Worm (Caenorhabditis elegans) whole organism, young adult: Measurements from ENCODE around the gene wrb-1.

Source experiments
- D2030.7 ChIP-seq: fragments of 200-800 bp; sonication (Bioruptor generic); IDR thresholded peaks from 2 replicates; pipeline ENCODE4 v1.3.6; 2022; ENCODE audit warnings: missing genetic modification reagents, missing genetic modification characterization, missing compliant biosample characterization
- F23B12.7 ChIP-seq: sonication (generic microtip); optimal IDR thresholded peaks from 2 replicates; lab custom pipeline; 2017; ENCODE audit warnings: missing genetic modification characterization, mild to moderate bottlenecking, missing compliant biosample characterization, antibody characterized with exemption, moderate library complexity; ENCODE audit not compliant: insufficient read depth
- F37B4.10 ChIP-seq: fragments of 200-800 bp; sonication (Bioruptor generic); IDR thresholded peaks from 2 replicates; pipeline ENCODE4 v1.3.6; 2022; ENCODE audit warnings: missing genetic modification characterization, missing compliant biosample characterization
- F39B2.1 ChIP-seq: fragments of 200-800 bp; sonication (Bioruptor generic); IDR thresholded peaks from 2 replicates; pipeline ENCODE4 v1.3.6; 2022; ENCODE audit warnings: missing genetic modification reagents, missing genetic modification characterization, missing compliant biosample characterization
- F52B5.7 ChIP-seq: sonication (generic microtip); optimal IDR thresholded peaks from 2 replicates; lab custom pipeline; 2016; ENCODE audit warnings: mild to moderate bottlenecking, missing genetic modification characterization, missing compliant biosample characterization
- K12H6.12 ChIP-seq: fragments of 200-800 bp; sonication (Bioruptor generic); optimal IDR thresholded peaks from 2 replicates; lab custom pipeline; 2018; ENCODE audit warnings: mild to moderate bottlenecking, missing genetic modification characterization, missing compliant biosample characterization
- T07F8.4 ChIP-seq: sonication (generic microtip); optimal IDR thresholded peaks from 2 replicates; lab custom pipeline; 2016; ENCODE audit warnings: mild to moderate bottlenecking, missing genetic modification characterization, moderate library complexity, missing compliant biosample characterization
- T26A5.8 ChIP-seq: sonication (generic microtip); optimal IDR thresholded peaks from 2 replicates; lab custom pipeline; 2016; ENCODE audit warnings: missing genetic modification characterization, missing compliant biosample characterization
- attf-6 ChIP-seq: fragments of 200-800 bp; sonication (Bioruptor generic); IDR thresholded peaks from 2 replicates; pipeline ENCODE4 v1.3.6; 2022; ENCODE audit warnings: missing genetic modification reagents, missing genetic modification characterization, missing compliant biosample characterization
- ccch-3 ChIP-seq: fragments of 200-800 bp; sonication (Bioruptor generic); optimal IDR thresholded peaks from 2 replicates; lab custom pipeline; 2018; ENCODE audit warnings: mild to moderate bottlenecking, missing genetic modification characterization, missing compliant biosample characterization
- ceh-27 ChIP-seq: fragments of 200-800 bp; sonication (Bioruptor generic); optimal IDR thresholded peaks from 2 replicates; lab custom pipeline; 2018; ENCODE audit warnings: mild to moderate bottlenecking, missing genetic modification characterization, moderate library complexity, missing compliant biosample characterization
- ceh-40 ChIP-seq: fragments of 200-800 bp; sonication (Bioruptor generic); IDR thresholded peaks from 2 replicates; pipeline ENCODE4 v1.3.6; 2022; ENCODE audit warnings: missing genetic modification characterization, missing compliant biosample characterization
- egl-44 ChIP-seq: fragments of 200-800 bp; sonication (Bioruptor generic); IDR thresholded peaks from 2 replicates; pipeline ENCODE4 v1.3.6; 2022; ENCODE audit warnings: missing genetic modification reagents, missing genetic modification characterization, missing compliant biosample characterization
- ets-4 ChIP-seq: fragments of 200-800 bp; sonication (Bioruptor generic); optimal IDR thresholded peaks from 2 replicates; lab custom pipeline; 2018; ENCODE audit warnings: mild to moderate bottlenecking, missing genetic modification characterization, missing compliant biosample characterization
- hlh-26 ChIP-seq: fragments of 200-800 bp; sonication (Bioruptor generic); conservative IDR thresholded peaks from 2 replicates; pipeline ENCODE4 v1.3.6; 2022; ENCODE audit warnings: missing genetic modification reagents, missing genetic modification characterization, missing compliant biosample characterization
- hmg-1.2 ChIP-seq: fragments of 200-800 bp; sonication (Bioruptor generic); IDR thresholded peaks from 2 replicates; pipeline ENCODE4 v1.3.6; 2022; ENCODE audit warnings: missing genetic modification reagents, missing genetic modification characterization, missing compliant biosample characterization
- hsf-1 ChIP-seq: fragments of 200-800 bp; sonication (Bioruptor generic); IDR thresholded peaks from 2 replicates; pipeline ENCODE4 v1.3.6; 2022; ENCODE audit warnings: missing genetic modification reagents, missing genetic modification characterization, missing compliant biosample characterization
- let-526 ChIP-seq: fragments of 200-800 bp; sonication (Bioruptor generic); IDR thresholded peaks from 2 replicates; pipeline ENCODE4 v1.3.6; 2022; ENCODE audit warnings: missing genetic modification reagents, missing genetic modification characterization, missing compliant biosample characterization
- lin-35 ChIP-seq, 3 experiments: fragments of 150-350 bp in 2 of 3; sonication (generic microtip) in 1 of 3; optimal IDR thresholded peaks; 2 replicates each; lab custom pipeline; 2014 to 2018; ENCODE audit warnings: missing biosample characterization in 3 of 3, missing genetic modification characterization in 3 of 3, missing genetic modification reagents in 3 of 3
- lin-54 ChIP-seq: fragments of 200-800 bp; sonication (Bioruptor generic); optimal IDR thresholded peaks from 2 replicates; lab custom pipeline; 2018; ENCODE audit warnings: mild to moderate bottlenecking, missing genetic modification characterization, missing compliant biosample characterization
- madf-10 ChIP-seq: sonication (generic microtip); optimal IDR thresholded peaks from 2 replicates; lab custom pipeline; 2016; ENCODE audit warnings: mild to moderate bottlenecking, missing genetic modification characterization, missing compliant biosample characterization
- madf-3 ChIP-seq: fragments of 200-800 bp; sonication (Bioruptor generic); IDR thresholded peaks from 2 replicates; pipeline ENCODE4 v1.3.6; 2022; ENCODE audit warnings: missing genetic modification reagents, missing genetic modification characterization, missing compliant biosample characterization
- madf-6 ChIP-seq: fragments of 200-800 bp; sonication (Bioruptor generic); IDR thresholded peaks from 2 replicates; pipeline ENCODE4 v1.3.6; 2022; ENCODE audit warnings: missing genetic modification reagents, missing genetic modification characterization, missing compliant biosample characterization
- nhr-80 ChIP-seq: sonication (generic microtip); optimal IDR thresholded peaks from 2 replicates; lab custom pipeline; 2016; ENCODE audit warnings: missing genetic modification characterization, missing compliant biosample characterization
- snpc-1.3 ChIP-seq: sonication (generic microtip); optimal IDR thresholded peaks from 2 replicates; lab custom pipeline; 2017; ENCODE audit warnings: missing genetic modification characterization, mild to moderate bottlenecking, missing compliant biosample characterization, antibody characterized with exemption, moderate library complexity, missing genotype, missing genetic modification reagents; ENCODE audit not compliant: insufficient read depth
- sptf-2 ChIP-seq: fragments of 200-800 bp; sonication (Bioruptor generic); optimal IDR thresholded peaks from 2 replicates; lab custom pipeline; 2018; ENCODE audit warnings: mild to moderate bottlenecking, missing genetic modification characterization, missing compliant biosample characterization
- unc-62 ChIP-seq: fragments of 150-350 bp; optimal IDR thresholded peaks from 2 replicates; lab custom pipeline; 2014; ENCODE audit warnings: missing biosample characterization, missing genetic modification reagents, missing genetic modification characterization
- zfh-2 ChIP-seq: fragments of 200-800 bp; sonication (Bioruptor generic); conservative IDR thresholded peaks from 2 replicates; pipeline ENCODE4 v1.3.6; 2022; ENCODE audit warnings: missing genetic modification reagents, missing genetic modification characterization, missing compliant biosample characterization
- ztf-25 ChIP-seq: fragments of 200-800 bp; sonication (Bioruptor generic); IDR thresholded peaks from 2 replicates; pipeline ENCODE4 v1.3.6; 2022; ENCODE audit warnings: missing genetic modification reagents, missing genetic modification characterization, missing compliant biosample characterization
- ztf-26 ChIP-seq: sonication (generic microtip); optimal IDR thresholded peaks from 2 replicates; lab custom pipeline; 2017; ENCODE audit warnings: missing genetic modification characterization, missing compliant biosample characterization
- ztf-3 ChIP-seq: fragments of 200-800 bp; sonication (Bioruptor generic); optimal IDR thresholded peaks from 2 replicates; lab custom pipeline; 2018; ENCODE audit warnings: mild to moderate bottlenecking, missing genetic modification characterization, missing compliant biosample characterization

wrb-1 gene

ce11 chrV:1160716-1161115 lies 35.2 kb upstream of the wrb-1 start:
- TF ChIP-seq egl-44 (no peak), ztf-3 (GFP tag; lab: Kevin White, UChicago) (no peak), F37B4.10 (no peak), hsf-1 (no peak), D2030.7 (GFP tag; lab: Robert Waterston, UW) (no peak), ccch-3 (GFP tag; lab: Kevin White, UChicago) (no peak), ceh-27 (GFP tag; lab: Kevin White, UChicago) (no peak)
- TF ChIP-seq, all 124 proteins: peak for 0

ce11 chrV:1164196-1164691 lies 31.6 kb upstream of the wrb-1 start, which contains the start of gene T21H3.5:
T21H3.5 (minus strand) TSS chrV:1164293.
- 0 out of 2 replicates have a peak, but pooled peaks have one; percentile 22 for TF ChIP-seq zfh-2 (GFP tag; lab: Robert Waterston, UW)
- TF ChIP-seq K12H6.12 (tag; lab: Kevin White, UChicago): no peak

ce11 chrV:1165090-1165761 lies 30.6 kb upstream of the wrb-1 start, which contains the start of gene ptr-16:
ptr-16 (plus strand) TSS chrV:1165711.
- TF ChIP-seq T26A5.8 (tag; lab: Kevin White, UChicago) (no peak), madf-6 (no peak), T07F8.4 (no peak), madf-10 (no peak), hsf-1 (no peak), lin-54 (GFP tag; lab: Kevin White, UChicago) (no peak), attf-6 (GFP tag; lab: Robert Waterston, UW) (no peak), ztf-26 (tag; lab: Kevin White, UChicago) (no peak), F39B2.1 (GFP tag; lab: Robert Waterston, UW) (no peak), nhr-80 (tag; lab: Kevin White, UChicago) (no peak), snpc-1.3 (no peak), F52B5.7 (tag; lab: Kevin White, UChicago) (no peak), ceh-40 (GFP tag; lab: Robert Waterston, UW) (no peak), ztf-25 (GFP tag; lab: Robert Waterston, UW) (no peak), egl-44 (no peak), F23B12.7 (tag; lab: Kevin White, UChicago) (no peak), sptf-2 (GFP tag; lab: Kevin White, UChicago) (no peak), ets-4 (GFP tag; lab: Kevin White, UChicago) (no peak), unc-62 (GFP tag; lab: Kevin White, UChicago) (no peak), lin-35 (GFP tag; optimal IDR thresholded peaks at IDR 0.05; lab: Kevin White, UChicago) (no peak)

ce11 chrV:1170591-1170990 lies 25.3 kb upstream of the wrb-1 start:
- TF ChIP-seq nhr-80 (tag; lab: Kevin White, UChicago) (no peak), hlh-26 (no peak), madf-3 (GFP tag; lab: Robert Waterston, UW) (0 out of 2 replicates have a peak, but pooled peaks have one; percentile 52), hmg-1.2 (GFP tag; lab: Robert Waterston, UW) (no peak), let-526 (no peak), ceh-40 (GFP tag; lab: Robert Waterston, UW) (no peak)
